Fruit fly (Drosophila melanogaster): ENCODE measurements around the gene CG4362.

CG4362 gene

dm6 chr3R:20263793-20264483 lies 43.4 kb downstream of the CG4362 start (continued):
- TF ChIP-seq dysf (GFP tag; IDR thresholded peaks at IDR 0.05) (no peak), Meics (GFP tag; optimal IDR thresholded peaks at IDR 0.05) (peak; percentile 22), pb (GFP tag; optimal IDR thresholded peaks at IDR 0.05) (no peak), sob (GFP tag; IDR thresholded peaks at IDR 0.05) (no peak), HLH4C (GFP tag; IDR thresholded peaks at IDR 0.05; ENCODE audit: partially characterized antibody) (no peak), Hmx (GFP tag; optimal IDR thresholded peaks at IDR 0.05) (no peak), CG12104 (GFP tag; optimal IDR thresholded peaks at IDR 0.05) (no peak), Mes4 (GFP tag; optimal IDR thresholded peaks at IDR 0.05) (no peak), CG2199 (GFP tag; IDR thresholded peaks at IDR 0.05) (no peak), CG4707 (GFP tag; optimal IDR thresholded peaks at IDR 0.05) (peak; percentile 32), ap (GFP tag; IDR thresholded peaks at IDR 0.05) (no peak), klu (GFP tag; IDR thresholded peaks at IDR 0.05) (no peak), CG15011 (GFP tag; optimal IDR thresholded peaks at IDR 0.05) (peak; percentile 36), CG2678 (tag; optimal IDR thresholded peaks at IDR 0.05) (peak; percentile 36), zen (tag; optimal IDR thresholded peaks at IDR 0.05) (no peak), Stat92E (GFP tag; optimal IDR thresholded peaks at IDR 0.05) (peak in 1 of 3 experiments; percentile 6), pan (optimal IDR thresholded peaks at IDR 0.05) (no peak), pan (GFP tag; optimal IDR thresholded peaks at IDR 0.05 in 1 of 2, IDR thresholded peaks at IDR 0.05 in 1 of 2) (peak in 1 of 2 experiments; percentile 6), Oli (tag; optimal IDR thresholded peaks at IDR 0.05) (no peak), CG1792 (GFP tag; optimal IDR thresholded peaks at IDR 0.05) (no peak), lab (GFP tag; optimal IDR thresholded peaks at IDR 0.05) (peak; percentile 73), Sry-δ (GFP tag; optimal IDR thresholded peaks at IDR 0.05) (no peak), pzg (GFP tag; optimal IDR thresholded peaks at IDR 0.05) (no peak), Eip74EF (GFP tag; optimal IDR thresholded peaks at IDR 0.05) (no peak), CG5180 (GFP tag; optimal IDR thresholded peaks at IDR 0.05) (no peak), ind (GFP tag; optimal IDR thresholded peaks at IDR 0.05) (no peak), Atf-2 (GFP tag; optimal IDR thresholded peaks at IDR 0.05) (no peak), Hr39 (optimal IDR thresholded peaks at IDR 0.05) (no peak), Optix (GFP tag; IDR thresholded peaks at IDR 0.05) (no peak), tna (GFP tag; IDR thresholded peaks at IDR 0.05; ENCODE audit: partially characterized antibody) (no peak), NC2α (GFP tag; optimal IDR thresholded peaks at IDR 0.05) (peak; percentile 5), nom (GFP tag; optimal IDR thresholded peaks at IDR 0.05) (peak; percentile 28), Usf (GFP tag; optimal IDR thresholded peaks at IDR 0.05) (no peak), tin (GFP tag; optimal IDR thresholded peaks at IDR 0.05) (no peak), CG32772 (GFP tag; IDR thresholded peaks at IDR 0.05) (no peak), HLHmδ (GFP tag; optimal IDR thresholded peaks at IDR 0.05) (peak; percentile 51), en (GFP tag; optimal IDR thresholded peaks at IDR 0.05) (no peak), tll (GFP tag; optimal IDR thresholded peaks at IDR 0.05) (no peak), CG15514 (GFP tag; optimal IDR thresholded peaks at IDR 0.05) (peak; percentile 25), CG3407 (GFP tag; optimal IDR thresholded peaks at IDR 0.05) (peak; percentile 53), Asciz (GFP tag; optimal IDR thresholded peaks at IDR 0.05) (peak; percentile 17), Taf1 (GFP tag; IDR thresholded peaks at IDR 0.05) (no peak), CG8359 (GFP tag; optimal IDR thresholded peaks at IDR 0.05; ENCODE audit: borderline replicate concordance) (no peak), Spps (tag; optimal IDR thresholded peaks at IDR 0.05) (peak; percentile 34), CG11723 (GFP tag; optimal IDR thresholded peaks at IDR 0.05) (peak; percentile 46), sd (tag; optimal IDR thresholded peaks at IDR 0.05) (peak; percentile 64), onecut (GFP tag; IDR thresholded peaks at IDR 0.05) (peak; percentile 15; the same call in 1 of the 2 replicates), Trl (optimal IDR thresholded peaks at IDR 0.05) (no peak), Trl (GFP tag; optimal IDR thresholded peaks at IDR 0.05) (peak; percentile 28), fd96Cb (tag; optimal IDR thresholded peaks at IDR 0.05) (no peak)
